Worm (Caenorhabditis elegans) whole organism, L4 larva: ENCODE measurements around the gene C02F5.10.

Experiments
- ZK546.5 ChIP-seq, 2 experiments: sonication (generic microtip); optimal IDR thresholded peaks; 2 replicates each; lab custom pipeline; 2017; ENCODE audit warnings: missing biosample characterization in 2 of 2, missing genetic modification characterization in 2 of 2
- ama-1 ChIP-seq: fragments of 150-350 bp; optimal IDR thresholded peaks from 2 replicates; lab custom pipeline; 2014; ENCODE audit warnings: inconsistent platforms, mixed read lengths
- lim-7 ChIP-seq: fragments of 200-800 bp; sonication (Bioruptor generic); IDR thresholded peaks from 2 replicates; pipeline ENCODE4 v1.3.6; 2022; ENCODE audit warnings: missing genetic modification characterization, missing compliant biosample characterization
- lin-15B ChIP-seq: fragments of 150-350 bp; sonication (generic microtip); optimal IDR thresholded peaks from 3 replicates; lab custom pipeline; 2014; ENCODE audit warnings: missing biosample characterization, missing genetic modification characterization
- lin-38 ChIP-seq: fragments of 200-800 bp; sonication (Bioruptor generic); IDR thresholded peaks from 2 replicates; pipeline ENCODE4 v1.3.6; 2022; ENCODE audit warnings: missing genetic modification reagents, missing genetic modification characterization, missing compliant biosample characterization
- mdl-1 ChIP-seq, 2 experiments: fragments of 150-350 bp in 1 of 2; sonication (generic microtip) in 1 of 2; optimal IDR thresholded peaks; 2 replicates each; lab custom pipeline; 2014 to 2017; ENCODE audit warnings: missing biosample characterization in 2 of 2, missing genetic modification characterization in 2 of 2
- mdt-29 ChIP-seq: fragments of 200-800 bp; sonication (Bioruptor generic); IDR thresholded peaks from 2 replicates; pipeline ENCODE4 v1.3.6; 2022; ENCODE audit warnings: missing genetic modification reagents, missing genetic modification characterization, missing compliant biosample characterization
- nhr-10 ChIP-seq: fragments of 150-350 bp; optimal IDR thresholded peaks from 2 replicates; lab custom pipeline; 2014; ENCODE audit warnings: missing biosample characterization, missing genetic modification characterization
- nhr-6 ChIP-seq: fragments of 150-350 bp; optimal IDR thresholded peaks from 2 replicates; lab custom pipeline; 2014; ENCODE audit warnings: missing biosample characterization, missing genetic modification characterization
- nhr-76 ChIP-seq: fragments of 150-350 bp; optimal IDR thresholded peaks from 2 replicates; lab custom pipeline; 2014; ENCODE audit warnings: missing biosample characterization, missing genetic modification characterization
- sdz-12 ChIP-seq: fragments of 200-800 bp; sonication (Bioruptor generic); optimal IDR thresholded peaks from 2 replicates; lab custom pipeline; 2018; ENCODE audit warnings: mild to moderate bottlenecking, missing genetic modification characterization, missing compliant biosample characterization
- snpc-4 ChIP-seq: fragments of 150-350 bp; optimal IDR thresholded peaks from 2 replicates; lab custom pipeline; 2014; ENCODE audit warnings: missing biosample characterization, missing genetic modification characterization

DNA sequence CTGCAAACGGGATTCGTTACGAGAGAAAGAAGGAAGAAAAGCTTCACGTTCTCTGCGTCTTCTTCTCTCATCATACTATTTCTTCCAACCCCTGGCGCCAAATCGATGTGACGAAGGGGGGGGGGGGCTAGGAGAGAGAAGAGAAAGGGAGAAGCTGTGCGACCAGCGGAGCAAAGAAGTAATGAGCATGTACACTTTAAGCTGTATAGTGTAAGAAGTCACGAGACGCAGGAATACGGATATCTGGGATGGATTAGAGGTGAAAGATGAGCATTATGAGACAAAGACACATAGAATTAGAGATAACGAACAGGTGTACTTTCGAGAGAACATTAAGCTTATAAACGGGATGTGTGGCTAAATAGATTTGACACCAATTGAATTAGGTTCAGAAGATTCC, 47.5 kb downstream of the C02F5.10 start:
- TF ChIP-seq ZK546.5 (tag; optimal IDR thresholded peaks at IDR 0.05; lab: Kevin White, UChicago), result no peak
- no peak for TF ChIP-seq nhr-6 (tag; lab: Kevin White, UChicago)
- no peak for TF ChIP-seq mdt-29 (GFP tag; lab: Robert Waterston, UW)
- TF ChIP-seq snpc-4 (tag; lab: Kevin White, UChicago), result no peak
- TF ChIP-seq lin-15B (tag; lab: Kevin White, UChicago), result no peak
- no peak for TF ChIP-seq nhr-76
- no peak for TF ChIP-seq lim-7 (GFP tag; lab: Robert Waterston, UW)
- no peak for TF ChIP-seq lin-38
- TF ChIP-seq sdz-12 (GFP tag; lab: Kevin White, UChicago), result no peak
- no peak for TF ChIP-seq mdl-1 (tag; optimal IDR thresholded peaks at IDR 0.05; lab: Kevin White, UChicago)
- TF ChIP-seq ama-1 (lab: Kevin White, UChicago), result no peak
- TF ChIP-seq nhr-10 (tag; lab: Kevin White, UChicago), result no peak
